Fruit fly (Drosophila melanogaster) whole organism, pupa: Measurements from ENCODE around the gene Or22c.

ENCODE experiments used
- CG9948 ChIP-seq: fragments of 200-800 bp; sonication (Bioruptor generic); optimal IDR thresholded peaks from 2 replicates; lab custom pipeline; 2018; ENCODE audit warnings: missing biosample characterization, mild to moderate bottlenecking, missing genetic modification characterization, moderate library complexity
- gl ChIP-seq: fragments of 200-800 bp; sonication (Bioruptor generic); optimal IDR thresholded peaks from 2 replicates; lab custom pipeline; 2018; ENCODE audit warnings: missing biosample characterization, mild to moderate bottlenecking, missing genetic modification characterization

- no peak for TF ChIP-seq gl (tag; lab: Kevin White, UChicago)
- no peak for TF ChIP-seq CG9948 (tag; lab: Kevin White, UChicago)
Observed at dm6 chr2L:2039458-2039857, 14.9 kb upstream of the Or22c start.
